Fruit fly (Drosophila melanogaster): ENCODE data around the gene mRpS6.

mRpS6 gene

DNA sequence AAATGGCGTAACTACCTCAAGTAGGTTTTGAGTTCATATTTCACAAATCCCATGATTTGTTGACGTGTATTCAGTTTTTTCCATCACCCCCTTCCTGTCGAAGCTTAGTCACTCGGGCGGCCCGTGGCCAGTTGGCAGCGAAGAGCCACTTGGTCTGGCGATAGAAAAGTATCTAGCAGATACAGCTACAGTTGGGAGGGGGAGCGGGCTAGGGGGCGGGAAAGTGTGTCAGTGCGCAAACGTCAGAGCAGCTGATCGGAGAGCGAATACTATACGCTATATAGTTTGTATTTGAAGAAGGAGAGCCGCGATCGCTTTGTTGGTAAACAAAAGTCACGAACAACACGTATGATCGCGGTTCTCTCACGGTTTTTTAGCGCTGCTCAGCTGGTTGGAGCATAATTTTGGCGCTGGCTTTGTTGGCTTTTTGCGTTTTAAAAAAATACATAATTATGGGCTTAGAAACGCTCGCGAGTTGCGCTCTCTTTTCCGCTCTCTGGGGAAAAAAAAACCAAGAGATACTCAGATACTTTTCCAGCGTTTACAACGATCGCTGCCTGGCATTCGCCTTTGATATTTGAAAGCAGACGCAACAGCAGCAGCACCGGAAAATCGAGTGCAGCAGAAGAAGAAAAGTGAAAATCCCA lies 49.6 kb downstream of the mRpS6 start (continued):
- no peak for TF ChIP-seq CG34406 (GFP tag; optimal IDR thresholded peaks at IDR 0.05)
- no peak for TF ChIP-seq lz (GFP tag; optimal IDR thresholded peaks at IDR 0.05)
- TF ChIP-seq Ets21C (GFP tag; optimal IDR thresholded peaks at IDR 0.05), result no peak
- no peak for TF ChIP-seq CG6854 (GFP tag; optimal IDR thresholded peaks at IDR 0.05)
- TF ChIP-seq achi (GFP tag; optimal IDR thresholded peaks at IDR 0.05), result no peak
- TF ChIP-seq CG3032 (tag; optimal IDR thresholded peaks at IDR 0.05), result no peak
- TF ChIP-seq Ets96B (tag; optimal IDR thresholded peaks at IDR 0.05), result no peak
- TF ChIP-seq CG32006 (GFP tag; optimal IDR thresholded peaks at IDR 0.05), result peak; percentile 35
- no peak for TF ChIP-seq CG31627 (GFP tag; optimal IDR thresholded peaks at IDR 0.05)
- no peak for TF ChIP-seq dac (GFP tag; optimal IDR thresholded peaks at IDR 0.05)
- TF ChIP-seq CG11294 (GFP tag; IDR thresholded peaks at IDR 0.05), result no peak
- no peak for TF ChIP-seq Sox14 (GFP tag; optimal IDR thresholded peaks at IDR 0.05)
- TF ChIP-seq CG9139 (GFP tag; optimal IDR thresholded peaks at IDR 0.05), result no peak
- TF ChIP-seq dsx (GFP tag; optimal IDR thresholded peaks at IDR 0.05; ENCODE audit: poor library complexity, severe bottlenecking), result no peak
- no peak for TF ChIP-seq Blimp-1 (GFP tag; optimal IDR thresholded peaks at IDR 0.05)
- no peak for TF ChIP-seq pdm3 (GFP tag; optimal IDR thresholded peaks at IDR 0.05)
- TF ChIP-seq cyc (GFP tag; optimal IDR thresholded peaks at IDR 0.05), result no peak
- no peak for TF ChIP-seq Eip78C (GFP tag)
- no peak for TF ChIP-seq CG7368 (GFP tag; optimal IDR thresholded peaks at IDR 0.05)
- no peak for TF ChIP-seq Met (GFP tag; optimal IDR thresholded peaks at IDR 0.05)
- no peak for TF ChIP-seq CG8632 (GFP tag; optimal IDR thresholded peaks at IDR 0.05)
- no peak for TF ChIP-seq CG10631 (GFP tag; optimal IDR thresholded peaks at IDR 0.05)
- no peak for TF ChIP-seq Eip75B (GFP tag; optimal IDR thresholded peaks at IDR 0.05)
- no peak for TF ChIP-seq CG16779 (tag; optimal IDR thresholded peaks at IDR 0.05)
- TF ChIP-seq spab (GFP tag; optimal IDR thresholded peaks at IDR 0.05), result no peak
- no peak for TF ChIP-seq fd59A (GFP tag; optimal IDR thresholded peaks at IDR 0.05)
- TF ChIP-seq Hr38 (GFP tag; optimal IDR thresholded peaks at IDR 0.05), result no peak
- TF ChIP-seq Eip93F (GFP tag; optimal IDR thresholded peaks at IDR 0.05), result no peak
- peak; percentile 25 for TF ChIP-seq net (GFP tag; optimal IDR thresholded peaks at IDR 0.05)
- peak; percentile 86 for TF ChIP-seq fkh (GFP tag; optimal IDR thresholded peaks at IDR 0.05)
- peak; percentile 18 for TF ChIP-seq Hr4 (GFP tag; optimal IDR thresholded peaks at IDR 0.05)
- TF ChIP-seq vri (GFP tag; optimal IDR thresholded peaks at IDR 0.05), result peak; percentile 9
- TF ChIP-seq eg (GFP tag; IDR thresholded peaks at IDR 0.05), result no peak; the same call in 1 of the 3 replicates

DNA sequence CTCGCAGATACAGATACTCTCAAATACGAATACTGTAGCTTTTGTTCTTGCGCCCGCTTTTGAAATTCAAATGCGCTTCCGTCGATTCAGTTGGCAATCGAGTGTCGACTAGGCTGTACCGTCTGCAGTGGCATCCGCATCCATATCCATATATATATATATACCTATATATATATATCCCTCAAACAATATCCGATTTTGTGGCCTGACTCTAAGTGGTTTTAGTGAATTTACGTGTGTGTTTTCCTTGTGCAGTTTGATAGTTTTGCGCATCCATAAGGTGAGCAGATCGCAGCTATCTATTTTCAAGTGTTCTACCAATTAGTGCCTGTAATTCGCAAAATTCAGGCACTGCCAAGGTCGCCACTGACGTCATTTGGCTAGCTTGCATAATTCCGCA lies 50.2 kb downstream of the mRpS6 start:
- TF ChIP-seq salr (GFP tag; optimal IDR thresholded peaks at IDR 0.05), result no peak
- peak; percentile 39 for TF ChIP-seq Eip78C (GFP tag)

All from whole organism, prepupa.